Fruit fly (Drosophila melanogaster): ENCODE data around the gene Coq3.
A peak's percentile ranks its signal among the peaks of the same experiment; 100 is the strongest.

Coq3 gene

DNA sequence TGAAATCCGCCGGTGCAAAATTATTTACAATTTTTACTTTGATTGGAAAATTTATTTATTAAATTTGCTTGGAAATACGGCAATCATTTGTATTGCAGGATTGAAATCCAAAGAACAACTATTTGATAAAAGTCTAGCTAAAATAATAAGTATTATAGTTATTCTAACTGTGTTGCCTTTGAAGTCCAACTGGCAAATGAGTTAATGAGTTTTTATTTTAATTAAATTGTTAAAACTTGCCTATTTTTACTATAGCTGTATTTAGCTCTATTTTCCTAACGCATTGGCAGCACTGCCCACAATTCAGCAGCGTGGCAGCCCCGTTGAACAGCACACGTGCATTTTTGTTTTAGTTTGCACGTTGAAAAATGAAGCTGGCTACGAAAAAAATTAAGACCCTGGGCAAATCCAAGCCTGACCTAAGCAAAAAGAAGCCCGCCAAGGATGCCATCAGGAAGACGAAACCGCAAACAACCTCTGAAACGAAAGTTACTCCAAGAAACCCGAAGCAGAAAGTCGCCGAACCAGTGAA, 5.0 kb upstream of the Coq3 start, which contains the start of gene Noc2 (continued):
- TF ChIP-seq CG6272 (GFP tag; IDR thresholded peaks at IDR 0.05), result peak; percentile 48

DNA sequence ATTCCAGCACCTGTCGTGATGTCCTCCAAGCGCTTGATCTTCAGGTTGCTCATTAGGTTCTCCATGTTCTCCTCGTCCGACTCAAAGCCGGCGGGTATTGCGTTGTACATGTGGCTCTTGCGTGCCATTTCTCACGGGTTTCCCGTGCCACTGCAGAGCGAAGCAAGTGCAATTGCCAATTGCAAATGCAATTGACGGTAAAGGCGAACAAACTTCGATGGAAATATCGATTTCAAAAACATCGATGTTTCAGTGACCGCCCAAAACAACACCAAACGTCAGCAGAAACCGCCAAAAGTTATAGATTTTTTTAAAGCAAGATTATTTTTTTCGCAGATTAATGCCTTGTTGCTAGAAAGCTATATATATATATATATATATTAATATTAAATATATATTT, 4.5 kb upstream of the Coq3 start, which contains the start of gene Nbr:
Nbr (minus strand) TSS at position 209 of the 400 bp plus-strand sequence.
- TF ChIP-seq lmd (GFP tag; IDR thresholded peaks at IDR 0.05) (no peak), slbo (GFP tag; IDR thresholded peaks at IDR 0.05) (peak; percentile 54), chinmo (GFP tag; IDR thresholded peaks at IDR 0.05; ENCODE audit: partially characterized antibody) (peak; percentile 76; the same call in 1 of the 4 replicates), Sry-δ (GFP tag; optimal IDR thresholded peaks at IDR 0.05) (peak; percentile 58), CG4282 (GFP tag; optimal IDR thresholded peaks at IDR 0.05) (no peak), nau (GFP tag; optimal IDR thresholded peaks at IDR 0.05) (no peak), Dll (GFP tag; IDR thresholded peaks at IDR 0.05; ENCODE audit: partially characterized antibody) (peak; percentile 67), HmgD (GFP tag; optimal IDR thresholded peaks at IDR 0.05) (no peak), CG12659 (GFP tag; optimal IDR thresholded peaks at IDR 0.05) (peak; percentile 17), Opbp (GFP tag; IDR thresholded peaks at IDR 0.05; ENCODE audit: partially characterized antibody) (peak; percentile 31; the same call in 1 of the 3 replicates), CG14441 (GFP tag; IDR thresholded peaks at IDR 0.05) (no peak), psq (GFP tag; optimal IDR thresholded peaks at IDR 0.05) (no peak), Ets65A (GFP tag) (peak; percentile 71), CG2202 (tag; optimal IDR thresholded peaks at IDR 0.05) (no peak), en (GFP tag; optimal IDR thresholded peaks at IDR 0.05) (no peak), CG2875 (GFP tag; optimal IDR thresholded peaks at IDR 0.05) (no peak), Gug (GFP tag; IDR thresholded peaks at IDR 0.05) (peak; percentile 51; the same call in 2 of the 4 replicates), Aef1 (GFP tag; IDR thresholded peaks at IDR 0.05) (no peak), CG11456 (GFP tag; IDR thresholded peaks at IDR 0.05) (peak; percentile 16; the same call in 1 of the 3 replicates), CG8290 (GFP tag; optimal IDR thresholded peaks at IDR 0.05) (no peak), CG8290 (tag; optimal IDR thresholded peaks at IDR 0.05) (peak in 1 of 2 experiments; percentile 29), CG6791 (GFP tag; IDR thresholded peaks at IDR 0.05; ENCODE audit: partially characterized antibody) (0 out of 3 replicates have a peak, but pooled peaks have one; percentile 35), ci (GFP tag; IDR thresholded peaks at IDR 0.05) (0 out of 3 replicates have a peak, but pooled peaks have one; percentile 24), CG13287 (GFP tag; IDR thresholded peaks at IDR 0.05; ENCODE audit: partially characterized antibody) (peak; percentile 61), pzg (GFP tag; optimal IDR thresholded peaks at IDR 0.05) (peak; percentile 12), CG18619 (GFP tag; optimal IDR thresholded peaks at IDR 0.05) (no peak), hbn (GFP tag; IDR thresholded peaks at IDR 0.05; ENCODE audit: partially characterized antibody) (peak; percentile 57), CG18599 (GFP tag; optimal IDR thresholded peaks at IDR 0.05) (no peak), Doc3 (GFP tag; IDR thresholded peaks at IDR 0.05; ENCODE audit: partially characterized antibody) (0 out of 3 replicates have a peak, but pooled peaks have one; percentile 33), her (GFP tag; optimal IDR thresholded peaks at IDR 0.05) (no peak), E2f2 (GFP tag; IDR thresholded peaks at IDR 0.05) (0 out of 2 replicates have a peak, but pooled peaks have one; percentile 38), CG3163 (GFP tag; optimal IDR thresholded peaks at IDR 0.05) (no peak), vnd (GFP tag; IDR thresholded peaks at IDR 0.05; ENCODE audit: partially characterized antibody) (0 out of 3 replicates have a peak, but pooled peaks have one; percentile 19), twi (tag; optimal IDR thresholded peaks at IDR 0.05) (no peak), otp (GFP tag; IDR thresholded peaks at IDR 0.05) (0 out of 3 replicates have a peak, but pooled peaks have one; percentile 16), MBD-R2 (GFP tag; IDR thresholded peaks at IDR 0.05) (peak; percentile 71), CG4617 (GFP tag; optimal IDR thresholded peaks at IDR 0.05; ENCODE audit: borderline replicate concordance) (peak; percentile 27), MESR4 (GFP tag; optimal IDR thresholded peaks at IDR 0.05) (peak; percentile 87), sna (GFP tag; IDR thresholded peaks at IDR 0.05; ENCODE audit: partially characterized antibody) (peak; percentile 54), CG16813 (GFP tag; IDR thresholded peaks at IDR 0.05; ENCODE audit: partially characterized antibody) (peak; percentile 54; the same call in 2 of the 3 replicates), ato (GFP tag; IDR thresholded peaks at IDR 0.05; ENCODE audit: partially characterized antibody) (peak; percentile 33; the same call in 1 of the 2 replicates), ken (GFP tag; IDR thresholded peaks at IDR 0.05) (0 out of 3 replicates have a peak, but pooled peaks have one; percentile 40), NFAT (GFP tag; IDR thresholded peaks at IDR 0.05) (peak; percentile 44; the same call in 1 of the 2 replicates), Bgb (GFP tag; IDR thresholded peaks at IDR 0.05; ENCODE audit: partially characterized antibody) (peak; percentile 52), BEAF-32 (GFP tag; optimal IDR thresholded peaks at IDR 0.05) (peak; percentile 54)

Measured in whole organism, embryonic.